Worm (Caenorhabditis elegans) whole organism, L3 larva: ENCODE data around the gene C35A5.4.
A peak's percentile ranks its signal among the peaks of the same experiment; 100 is the strongest.

Experiments
- ceh-16 ChIP-seq: sonication (generic microtip); optimal IDR thresholded peaks from 2 replicates; lab custom pipeline; 2017; ENCODE audit warnings: missing biosample characterization, missing genetic modification characterization
- ceh-28 ChIP-seq: fragments of 150-350 bp; optimal IDR thresholded peaks from 2 replicates; lab custom pipeline; 2014; ENCODE audit warnings: missing biosample characterization, missing genetic modification reagents, missing genetic modification characterization
- fkh-2 ChIP-seq: fragments of 150-350 bp; optimal IDR thresholded peaks from 2 replicates; lab custom pipeline; 2014; ENCODE audit warnings: missing biosample characterization, missing genetic modification reagents, missing genetic modification characterization
- fos-1 ChIP-seq: fragments of 150-350 bp; optimal IDR thresholded peaks from 2 replicates; lab custom pipeline; 2014; ENCODE audit warnings: missing biosample characterization, missing genetic modification characterization
- lin-15B ChIP-seq: fragments of 150-350 bp; optimal IDR thresholded peaks from 2 replicates; lab custom pipeline; 2014; ENCODE audit warnings: missing biosample characterization, missing genetic modification characterization
- lin-39 ChIP-seq: fragments of 150-350 bp; optimal IDR thresholded peaks from 2 replicates; lab custom pipeline; 2018; ENCODE audit warnings: missing biosample characterization, missing genetic modification reagents, missing genetic modification characterization
- nhr-12 ChIP-seq: fragments of 150-350 bp; optimal IDR thresholded peaks from 2 replicates; lab custom pipeline; 2014; ENCODE audit warnings: missing biosample characterization, missing genetic modification characterization
- nhr-25 ChIP-seq: sonication (generic microtip); optimal IDR thresholded peaks from 2 replicates; lab custom pipeline; 2017; ENCODE audit warnings: missing biosample characterization, missing genetic modification characterization
- nhr-67 ChIP-seq: fragments of 150-350 bp; optimal IDR thresholded peaks from 2 replicates; lab custom pipeline; 2014; ENCODE audit warnings: missing biosample characterization, missing genetic modification characterization
- nhr-76 ChIP-seq: fragments of 150-350 bp; sonication (generic microtip); optimal IDR thresholded peaks from 5 replicates; lab custom pipeline; 2014; ENCODE audit warnings: missing biosample characterization, missing genetic modification characterization
- sea-2 ChIP-seq: fragments of 150-350 bp; sonication (generic microtip); optimal IDR thresholded peaks from 4 replicates; lab custom pipeline; 2014; ENCODE audit warnings: missing biosample characterization, missing genetic modification reagents, missing genetic modification characterization
- snpc-4 ChIP-seq: fragments of 150-350 bp; optimal IDR thresholded peaks from 2 replicates; lab custom pipeline; 2014; ENCODE audit warnings: missing biosample characterization, missing genetic modification characterization
- unc-62 ChIP-seq: fragments of 150-350 bp; sonication (generic microtip); optimal IDR thresholded peaks from 4 replicates; lab custom pipeline; 2014; ENCODE audit warnings: missing biosample characterization, missing genetic modification reagents, missing genetic modification characterization
- ztf-11 ChIP-seq: fragments of 150-350 bp; optimal IDR thresholded peaks from 2 replicates; lab custom pipeline; 2014; ENCODE audit warnings: missing biosample characterization, missing genetic modification characterization

- TF ChIP-seq snpc-4 (tag; lab: Kevin White, UChicago): peak; percentile 70
- no peak for TF ChIP-seq ztf-11 (tag; lab: Kevin White, UChicago)
- peak; percentile 99 for TF ChIP-seq nhr-25 (tag; lab: Kevin White, UChicago)
- TF ChIP-seq nhr-12 (tag; lab: Kevin White, UChicago): no peak
- peak; percentile 28 for TF ChIP-seq ceh-16 (tag; lab: Kevin White, UChicago)
- peak; percentile 94 for TF ChIP-seq lin-39 (tag; lab: Kevin White, UChicago)
- peak; percentile 65 for TF ChIP-seq nhr-76 (tag; lab: Kevin White, UChicago)
- TF ChIP-seq fos-1 (tag; lab: Kevin White, UChicago): peak; percentile 79
- peak; percentile 73 for TF ChIP-seq lin-15B (tag; lab: Kevin White, UChicago)
- peak; percentile 87 for TF ChIP-seq ceh-28 (tag; lab: Kevin White, UChicago)
- no peak for TF ChIP-seq sea-2
- peak; percentile 86 for TF ChIP-seq unc-62 (GFP tag; lab: Kevin White, UChicago)
- no peak for TF ChIP-seq fkh-2 (tag; lab: Kevin White, UChicago)
- no peak for TF ChIP-seq nhr-67 (tag; lab: Kevin White, UChicago)
Measured at ce11 chrV:10466607-10467092, 30.2 kb upstream of the C35A5.4 start.
